Worm (Caenorhabditis elegans): Measurements from ENCODE around the gene acc-3.

acc-3 gene

ce11 chrX:4715107-4715506 lies 12.2 kb downstream of the acc-3 start, which contains the start of gene rpl-25.1:
TSS of gene rpl-25.1 (plus strand) at chrX:4715178.
- no peak for TF ChIP-seq ama-1 (optimal IDR thresholded peaks at IDR 0.05)
- no peak for TF ChIP-seq nhr-11 (tag; optimal IDR thresholded peaks at IDR 0.05)
- TF ChIP-seq unc-62 (GFP tag; optimal IDR thresholded peaks at IDR 0.05): no peak
- TF ChIP-seq ztf-11 (tag; optimal IDR thresholded peaks at IDR 0.05): no peak
- TF ChIP-seq lin-13 (GFP tag; optimal IDR thresholded peaks at IDR 0.05): no peak
- no peak for TF ChIP-seq nhr-237 (tag; optimal IDR thresholded peaks at IDR 0.05)
- TF ChIP-seq mab-5 (tag; optimal IDR thresholded peaks at IDR 0.05): no peak
- no peak for TF ChIP-seq sma-3 (GFP tag; optimal IDR thresholded peaks at IDR 0.05)
- TF ChIP-seq snpc-4 (tag; optimal IDR thresholded peaks at IDR 0.05): no peak
- TF ChIP-seq ztf-4 (tag; optimal IDR thresholded peaks at IDR 0.05): no peak
- no peak for TF ChIP-seq nhr-10 (tag; optimal IDR thresholded peaks at IDR 0.05)
- TF ChIP-seq dmd-4 (tag; optimal IDR thresholded peaks at IDR 0.05): no peak
- no peak for TF ChIP-seq nhr-129 (tag; optimal IDR thresholded peaks at IDR 0.05)
- TF ChIP-seq alr-1 (tag; optimal IDR thresholded peaks at IDR 0.05): no peak
- no peak for TF ChIP-seq sma-9 (GFP tag; optimal IDR thresholded peaks at IDR 0.05)
- no peak for TF ChIP-seq sma-9 (tag; optimal IDR thresholded peaks at IDR 0.05)

ce11 chrX:4711698-4712329 lies 15.5 kb downstream of the acc-3 start, which contains the start of the genes dnj-14 and glit-1:
TSS of gene dnj-14 (minus strand) at chrX:4711748.
TSS of gene glit-1 (plus strand) at chrX:4712279.
- TF ChIP-seq lin-13 (GFP tag; optimal IDR thresholded peaks at IDR 0.05): peak; percentile 88
- peak; percentile 95 for TF ChIP-seq unc-55 (GFP tag; optimal IDR thresholded peaks at IDR 0.05)
- peak; percentile 90 for TF ChIP-seq nhr-25 (tag; optimal IDR thresholded peaks at IDR 0.05)
- peak; percentile 75 for TF ChIP-seq gmeb-1 (tag; optimal IDR thresholded peaks at IDR 0.05)
- no peak for TF ChIP-seq elt-1 (tag; optimal IDR thresholded peaks at IDR 0.05)
- TF ChIP-seq nhr-237 (tag; optimal IDR thresholded peaks at IDR 0.05): no peak
- TF ChIP-seq nhr-129 (tag; optimal IDR thresholded peaks at IDR 0.05): peak; percentile 94
- TF ChIP-seq egl-27 (tag; optimal IDR thresholded peaks at IDR 0.05): peak; percentile 79
- no peak for TF ChIP-seq ama-1 (optimal IDR thresholded peaks at IDR 0.05)
- peak; percentile 92 for TF ChIP-seq sma-9 (GFP tag; optimal IDR thresholded peaks at IDR 0.05)
- TF ChIP-seq sma-9 (tag; optimal IDR thresholded peaks at IDR 0.05): no peak
- no peak for TF ChIP-seq aly-2 (tag; optimal IDR thresholded peaks at IDR 0.05)
- TF ChIP-seq unc-39 (tag; optimal IDR thresholded peaks at IDR 0.05): no peak
- TF ChIP-seq blmp-1 (tag; optimal IDR thresholded peaks at IDR 0.05; ENCODE audit: insufficient read depth): peak; percentile 69
- no peak for TF ChIP-seq dmd-4 (tag; optimal IDR thresholded peaks at IDR 0.05)
- TF ChIP-seq sem-4 (tag; optimal IDR thresholded peaks at IDR 0.05): peak; percentile 67
- no peak for TF ChIP-seq mab-5 (tag; optimal IDR thresholded peaks at IDR 0.05)
- TF ChIP-seq fos-1 (tag; optimal IDR thresholded peaks at IDR 0.05): peak; percentile 97
- peak; percentile 95 for TF ChIP-seq crh-2 (tag; optimal IDR thresholded peaks at IDR 0.05)
- TF ChIP-seq mdl-1 (tag; optimal IDR thresholded peaks at IDR 0.05): peak; percentile 48 to 76
- TF ChIP-seq nhr-77 (tag; optimal IDR thresholded peaks at IDR 0.05): no peak
- no peak for TF ChIP-seq nhr-10 (tag; optimal IDR thresholded peaks at IDR 0.05)
- peak; percentile 94 for TF ChIP-seq F13H6.1 (tag; optimal IDR thresholded peaks at IDR 0.05)
- peak; percentile 93 for TF ChIP-seq C34F6.9 (tag; optimal IDR thresholded peaks at IDR 0.05)
- TF ChIP-seq skn-1 (tag; optimal IDR thresholded peaks at IDR 0.05): no peak
- no peak for TF ChIP-seq ztf-11 (tag; optimal IDR thresholded peaks at IDR 0.05)
- no peak for TF ChIP-seq nhr-12 (tag; optimal IDR thresholded peaks at IDR 0.05)
- peak; percentile 43 for TF ChIP-seq ztf-4 (tag; optimal IDR thresholded peaks at IDR 0.05)
- TF ChIP-seq R02D3.7 (tag; optimal IDR thresholded peaks at IDR 0.05): no peak
- TF ChIP-seq mbf-1 (tag; optimal IDR thresholded peaks at IDR 0.05): no peak
- peak; percentile 71 for TF ChIP-seq nhr-6 (tag; optimal IDR thresholded peaks at IDR 0.05)
- TF ChIP-seq alr-1 (tag; optimal IDR thresholded peaks at IDR 0.05): no peak
- TF ChIP-seq ceh-82 (tag; optimal IDR thresholded peaks at IDR 0.05): peak; percentile 1
- peak; percentile 77 for TF ChIP-seq nhr-21 (tag; optimal IDR thresholded peaks at IDR 0.05)
- no peak for TF ChIP-seq peb-1 (tag; optimal IDR thresholded peaks at IDR 0.05)
- no peak for TF ChIP-seq unc-62 (GFP tag; optimal IDR thresholded peaks at IDR 0.05)
- peak; percentile 66 for TF ChIP-seq snpc-4 (tag; optimal IDR thresholded peaks at IDR 0.05)
- peak; percentile 93 to 99 for TF ChIP-seq lsy-2 (tag; optimal IDR thresholded peaks at IDR 0.05)
- peak; percentile 91 for TF ChIP-seq sma-3 (GFP tag; optimal IDR thresholded peaks at IDR 0.05)
- no peak for TF ChIP-seq nhr-23 (tag; optimal IDR thresholded peaks at IDR 0.05)
- peak; percentile 52 for TF ChIP-seq Y55F3AM.14 (GFP tag; optimal IDR thresholded peaks at IDR 0.05)
- no peak for TF ChIP-seq nhr-11 (tag; optimal IDR thresholded peaks at IDR 0.05)
- TF ChIP-seq elt-3 (tag; optimal IDR thresholded peaks at IDR 0.05): no peak
- TF ChIP-seq ceh-16 (tag; optimal IDR thresholded peaks at IDR 0.05): no peak
- peak; percentile 79 for TF ChIP-seq lin-11 (tag; optimal IDR thresholded peaks at IDR 0.05)
- TF ChIP-seq lin-39 (tag; optimal IDR thresholded peaks at IDR 0.05): no peak
- peak; percentile 70 for TF ChIP-seq zag-1 (tag; optimal IDR thresholded peaks at IDR 0.05)
- peak; percentile 51 for TF ChIP-seq ZK546.5 (tag; optimal IDR thresholded peaks at IDR 0.05)
- no peak for TF ChIP-seq ztf-1 (GFP tag; conservative IDR thresholded peaks at IDR 0.05)

Data from whole organism, L2 larva.